Fruit fly (Drosophila melanogaster) Kc167 (cell line): ENCODE data around the gene Trm7-34.

Experiments
- Sin3A ChIP-seq: fragments of >200 bp; optimal IDR thresholded peaks from 2 replicates; lab custom pipeline; 2018; ENCODE audit warnings: missing external identifiers
- h ChIP-seq: fragments of >200 bp; optimal IDR thresholded peaks from 3 replicates; lab custom pipeline; 2018; ENCODE audit warnings: missing external identifiers

dm6 chr3R:21111046-21111480 is 22.6 kb downstream of the Trm7-34 start, which contains the start of gene Rab11:
- TF ChIP-seq h (lab: Kevin White, UChicago) (no peak), Sin3A (lab: Kevin White, UChicago) (no peak)
